Worm (Caenorhabditis elegans): ENCODE data around the gene Y105C5B.8.

Y105C5B.8 gene

ce11 chrIV:15961069-15961468, 34.4 kb upstream of the Y105C5B.8 start:
- TF ChIP-seq sox-4 (tag; optimal IDR thresholded peaks at IDR 0.05) (no peak), ama-1 (optimal IDR thresholded peaks at IDR 0.05) (no peak), snu-23 (GFP tag; optimal IDR thresholded peaks at IDR 0.05) (no peak), Y116A8C.19 (tag; optimal IDR thresholded peaks at IDR 0.05; ENCODE audit: borderline replicate concordance) (no peak), F16B12.6 (tag; optimal IDR thresholded peaks at IDR 0.05) (no peak), mdl-1 (tag; optimal IDR thresholded peaks at IDR 0.05) (no peak), nhr-90 (tag; optimal IDR thresholded peaks at IDR 0.05; ENCODE audit: poor library complexity) (no peak), nhr-237 (tag; optimal IDR thresholded peaks at IDR 0.05) (no peak), xbp-1 (tag; optimal IDR thresholded peaks at IDR 0.05) (no peak), lir-3 (tag; optimal IDR thresholded peaks at IDR 0.05; ENCODE audit: poor library complexity) (no peak), C16A3.4 (tag; optimal IDR thresholded peaks at IDR 0.05) (no peak), nhr-20 (tag; optimal IDR thresholded peaks at IDR 0.05) (no peak)

DNA sequence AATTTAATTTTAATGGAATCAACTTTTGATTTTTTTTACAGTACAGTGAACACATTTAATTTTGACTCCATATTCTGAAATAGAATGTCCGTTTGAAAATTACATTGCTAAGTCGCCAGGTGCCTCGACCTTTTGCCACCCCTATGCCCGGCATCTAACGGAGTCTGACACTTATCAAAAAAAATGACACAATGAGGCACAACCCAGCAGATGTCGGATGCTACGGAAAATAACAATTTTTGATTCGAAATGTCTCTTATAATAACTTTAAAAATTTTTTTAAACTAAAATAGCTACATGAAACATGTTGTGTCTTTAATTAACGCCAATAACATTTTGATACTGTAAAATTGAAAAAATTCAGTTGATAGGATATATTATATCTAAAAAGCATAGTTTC, 28.7 kb upstream of the Y105C5B.8 start:
- no peak for TF ChIP-seq irx-1 (tag; optimal IDR thresholded peaks at IDR 0.05)
- TF ChIP-seq swsn-7 (tag; optimal IDR thresholded peaks at IDR 0.05), result no peak
- TF ChIP-seq nhr-12 (tag; optimal IDR thresholded peaks at IDR 0.05), result no peak
- TF ChIP-seq lin-15B (tag; optimal IDR thresholded peaks at IDR 0.05), result no peak
- TF ChIP-seq egl-13 (tag; optimal IDR thresholded peaks at IDR 0.05), result no peak

DNA sequence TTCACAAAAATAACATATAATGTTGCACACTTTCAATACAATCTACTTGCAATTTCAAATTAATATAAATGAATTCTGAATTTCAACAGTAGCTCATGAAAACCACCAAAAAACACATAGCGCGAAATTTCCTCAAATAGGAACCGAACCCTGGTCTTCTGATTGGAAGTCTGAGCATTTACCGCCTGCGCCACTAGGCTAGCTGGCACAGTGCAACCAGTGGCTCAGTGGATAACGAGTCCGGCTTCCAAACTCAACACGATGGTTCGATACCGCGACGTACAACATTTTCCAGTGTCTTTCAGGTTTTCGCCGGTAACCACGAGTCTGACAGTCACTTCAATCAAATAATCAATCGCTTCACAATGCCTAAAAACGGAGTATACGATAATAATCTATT, 27.0 kb upstream of the Y105C5B.8 start:
- no peak for TF ChIP-seq swsn-7 (tag; optimal IDR thresholded peaks at IDR 0.05)
- no peak for TF ChIP-seq sup-37 (GFP tag; optimal IDR thresholded peaks at IDR 0.05)
- TF ChIP-seq isw-1 (GFP tag; IDR thresholded peaks at IDR 0.05), result no peak
- no peak for TF ChIP-seq ceh-82 (tag; optimal IDR thresholded peaks at IDR 0.05)
- TF ChIP-seq ceh-90 (tag; optimal IDR thresholded peaks at IDR 0.05), result no peak
- no peak for TF ChIP-seq Y116A8C.19 (tag; optimal IDR thresholded peaks at IDR 0.05; ENCODE audit: borderline replicate concordance)
- no peak for TF ChIP-seq jun-1 (tag; optimal IDR thresholded peaks at IDR 0.05)
- TF ChIP-seq lsy-2 (tag; optimal IDR thresholded peaks at IDR 0.05), result no peak
- no peak for TF ChIP-seq vab-15 (tag; optimal IDR thresholded peaks at IDR 0.05)
- no peak for TF ChIP-seq fkh-4 (tag; optimal IDR thresholded peaks at IDR 0.05; ENCODE audit: borderline replicate concordance)
- TF ChIP-seq snu-23 (GFP tag; optimal IDR thresholded peaks at IDR 0.05), result no peak
- no peak for TF ChIP-seq ama-1 (optimal IDR thresholded peaks at IDR 0.05)
- TF ChIP-seq lin-15B (tag; optimal IDR thresholded peaks at IDR 0.05), result no peak

DNA sequence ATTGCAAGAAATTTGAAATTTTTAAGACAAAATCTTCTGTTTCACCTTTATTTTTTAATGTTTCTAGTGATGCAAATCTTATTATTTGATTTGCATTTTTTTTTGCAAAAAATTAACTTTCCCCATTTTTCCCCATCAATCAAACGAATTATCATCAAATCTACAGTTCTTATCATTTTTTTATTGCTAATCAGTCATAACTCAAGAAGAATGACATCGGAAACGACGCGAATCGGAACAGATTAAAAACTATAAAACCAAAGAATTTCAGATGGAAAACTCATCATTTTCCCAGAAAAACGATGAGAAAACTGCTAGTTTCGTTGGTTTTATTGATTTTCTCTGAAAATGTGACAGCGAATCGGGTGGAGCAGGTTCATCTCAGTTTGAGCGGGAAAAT, 25.0 kb upstream of the Y105C5B.8 start, which contains the start of gene Y105C5B.15:
Gene Y105C5B.15 (plus strand): TSS at position 297 of the 400 bp plus-strand sequence.
- TF ChIP-seq elt-2 (tag; optimal IDR thresholded peaks at IDR 0.05) (peak; percentile 10), snpc-4 (tag; optimal IDR thresholded peaks at IDR 0.05) (no peak), lsy-2 (tag; optimal IDR thresholded peaks at IDR 0.05) (no peak), elt-3 (tag; optimal IDR thresholded peaks at IDR 0.05) (no peak), ama-1 (optimal IDR thresholded peaks at IDR 0.05) (no peak)

DNA sequence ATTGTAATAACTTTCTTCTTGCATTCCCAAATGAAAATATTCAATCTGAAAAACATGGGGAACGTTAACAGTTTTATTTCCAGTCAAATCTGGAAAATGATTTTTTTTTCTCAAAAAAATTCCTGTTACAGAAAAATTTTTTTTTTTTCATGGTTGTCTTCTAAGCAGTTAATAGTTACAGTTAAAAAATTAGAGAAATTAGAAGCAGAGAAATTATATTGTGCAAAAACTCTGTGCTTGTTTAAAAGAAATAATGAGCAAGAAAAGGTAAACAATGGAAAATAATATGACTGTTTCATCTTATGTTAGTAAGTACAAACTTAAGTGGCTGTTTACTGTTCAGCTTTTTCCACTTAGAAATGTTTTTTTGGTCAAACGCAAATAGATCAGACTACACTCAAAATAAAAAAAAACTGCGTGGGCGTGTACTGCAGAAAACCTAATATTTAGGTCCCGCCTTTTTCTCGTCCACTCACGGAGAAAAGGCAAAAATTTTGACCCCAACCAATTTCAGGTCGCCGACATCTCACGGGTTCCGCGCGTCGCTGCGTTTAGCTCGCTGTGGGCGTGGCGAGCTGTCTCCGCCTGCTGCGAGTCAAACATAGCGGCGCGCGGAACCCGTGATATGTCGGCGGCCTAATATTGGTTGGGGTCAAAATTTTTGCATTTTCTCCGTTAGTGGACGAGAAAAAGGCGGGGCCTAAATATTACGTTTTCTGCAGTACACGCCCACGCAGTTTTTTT, 24.4 kb upstream of the Y105C5B.8 start, which contains the start of gene ifas-3:
Gene ifas-3 (minus strand): TSS at position 51 of the 744 bp plus-strand sequence.
- TF ChIP-seq dpl-1 (GFP tag; optimal IDR thresholded peaks at IDR 0.05), result no peak
- TF ChIP-seq C34B4.2 (tag; optimal IDR thresholded peaks at IDR 0.05), result no peak
- TF ChIP-seq C16A3.4 (tag; optimal IDR thresholded peaks at IDR 0.05), result no peak
- TF ChIP-seq nhr-77 (tag; optimal IDR thresholded peaks at IDR 0.05), result no peak
- TF ChIP-seq ztf-4 (tag; optimal IDR thresholded peaks at IDR 0.05), result no peak
- no peak for TF ChIP-seq nhr-12 (tag; optimal IDR thresholded peaks at IDR 0.05)
- no peak for TF ChIP-seq nhr-28 (tag; optimal IDR thresholded peaks at IDR 0.05)
- no peak for TF ChIP-seq ceh-88 (GFP tag; IDR thresholded peaks at IDR 0.05)
- no peak for TF ChIP-seq ceh-8 (GFP tag; optimal IDR thresholded peaks at IDR 0.05)
- no peak for TF ChIP-seq nhr-47 (tag; optimal IDR thresholded peaks at IDR 0.05)
- no peak for TF ChIP-seq elt-3 (tag; optimal IDR thresholded peaks at IDR 0.05)
- no peak for TF ChIP-seq mep-1 (tag; optimal IDR thresholded peaks at IDR 0.05)
- no peak for TF ChIP-seq isw-1 (GFP tag; IDR thresholded peaks at IDR 0.05)
- no peak for TF ChIP-seq ama-1 (optimal IDR thresholded peaks at IDR 0.05)
- TF ChIP-seq zip-4 (GFP tag; optimal IDR thresholded peaks at IDR 0.05), result no peak
- TF ChIP-seq unc-62 (GFP tag; optimal IDR thresholded peaks at IDR 0.05), result no peak
- no peak for TF ChIP-seq mef-2 (tag; optimal IDR thresholded peaks at IDR 0.05)
- TF ChIP-seq elt-2 (tag; optimal IDR thresholded peaks at IDR 0.05), result no peak
- no peak for TF ChIP-seq pax-3 (tag; optimal IDR thresholded peaks at IDR 0.05)
- no peak for TF ChIP-seq fos-1 (tag; optimal IDR thresholded peaks at IDR 0.05)

Data from whole organism, L1 larva.